Fruit fly (Drosophila melanogaster): ENCODE results near the gene CG8925.

Gene CG8925

dm6 chr3R:16220854-16221253, 49.1 kb downstream of the CG8925 start:
- TF ChIP-seq CG1621 (tag; optimal IDR thresholded peaks at IDR 0.05) (no peak), CG6854 (GFP tag; optimal IDR thresholded peaks at IDR 0.05) (no peak), achi (GFP tag; optimal IDR thresholded peaks at IDR 0.05) (no peak), Ets21C (GFP tag; optimal IDR thresholded peaks at IDR 0.05) (no peak), net (GFP tag; optimal IDR thresholded peaks at IDR 0.05) (no peak), CG10669 (GFP tag; optimal IDR thresholded peaks at IDR 0.05) (no peak), CG32006 (GFP tag; optimal IDR thresholded peaks at IDR 0.05) (no peak), acj6 (GFP tag; optimal IDR thresholded peaks at IDR 0.05) (no peak), CG31627 (GFP tag; optimal IDR thresholded peaks at IDR 0.05) (no peak), lz (GFP tag; optimal IDR thresholded peaks at IDR 0.05) (no peak), CG11762 (GFP tag; optimal IDR thresholded peaks at IDR 0.05; ENCODE audit: insufficient read depth) (no peak), fd85E (GFP tag; optimal IDR thresholded peaks at IDR 0.05) (no peak)

dm6 chr3R:16221359-16222299, 49.8 kb downstream of the CG8925 start:
- TF ChIP-seq dac (GFP tag; optimal IDR thresholded peaks at IDR 0.05) (peak; percentile 89), fkh (GFP tag; optimal IDR thresholded peaks at IDR 0.05) (peak; percentile 62), pdm3 (GFP tag; optimal IDR thresholded peaks at IDR 0.05) (peak; percentile 39), Blimp-1 (GFP tag; optimal IDR thresholded peaks at IDR 0.05) (peak; percentile 79), CG16779 (tag; optimal IDR thresholded peaks at IDR 0.05) (peak; percentile 88), cyc (GFP tag; optimal IDR thresholded peaks at IDR 0.05) (peak; percentile 43), dsx (GFP tag; optimal IDR thresholded peaks at IDR 0.05; ENCODE audit: poor library complexity, severe bottlenecking) (peak; percentile 83), Eip93F (GFP tag; optimal IDR thresholded peaks at IDR 0.05) (peak; percentile 51), Eip75B (GFP tag; optimal IDR thresholded peaks at IDR 0.05) (peak; percentile 63), CG11762 (GFP tag; optimal IDR thresholded peaks at IDR 0.05; ENCODE audit: insufficient read depth) (peak; percentile 66), salr (GFP tag; optimal IDR thresholded peaks at IDR 0.05) (peak in 1 of 2 experiments; percentile 99), Gug (GFP tag; IDR thresholded peaks at IDR 0.05) (peak; percentile 42; the same call in 1 of the 2 replicates), Ets21C (GFP tag; optimal IDR thresholded peaks at IDR 0.05) (peak; percentile 7), fd85E (GFP tag; optimal IDR thresholded peaks at IDR 0.05) (no peak), CG6808 (GFP tag; optimal IDR thresholded peaks at IDR 0.05) (peak; percentile 91), CG34406 (GFP tag; optimal IDR thresholded peaks at IDR 0.05) (peak; percentile 88), svp (GFP tag) (peak; percentile 84), CG8119 (GFP tag; IDR thresholded peaks at IDR 0.05) (peak; percentile 83), CG9139 (GFP tag; optimal IDR thresholded peaks at IDR 0.05) (peak; percentile 54), net (GFP tag; optimal IDR thresholded peaks at IDR 0.05) (peak; percentile 82), Hr4 (GFP tag; optimal IDR thresholded peaks at IDR 0.05) (peak; percentile 85), CG6276 (GFP tag; optimal IDR thresholded peaks at IDR 0.05) (peak; percentile 97), CG1621 (tag; optimal IDR thresholded peaks at IDR 0.05) (no peak), CG31627 (GFP tag; optimal IDR thresholded peaks at IDR 0.05) (peak; percentile 37), Sox15 (GFP tag; optimal IDR thresholded peaks at IDR 0.05) (peak; percentile 81), CG10669 (GFP tag; optimal IDR thresholded peaks at IDR 0.05) (peak; percentile 61), CG8632 (GFP tag; optimal IDR thresholded peaks at IDR 0.05) (peak; percentile 86), ss (GFP tag; optimal IDR thresholded peaks at IDR 0.05) (peak; percentile 81 to 89), OdsH (GFP tag; optimal IDR thresholded peaks at IDR 0.05) (peak; percentile 81), eg (GFP tag; IDR thresholded peaks at IDR 0.05) (peak; percentile 72; the same call in 2 of the 3 replicates), CG7368 (GFP tag; optimal IDR thresholded peaks at IDR 0.05) (no peak), CG6792 (GFP tag; optimal IDR thresholded peaks at IDR 0.05) (peak; percentile 82), fd59A (GFP tag; optimal IDR thresholded peaks at IDR 0.05) (peak; percentile 76), Ets96B (tag; optimal IDR thresholded peaks at IDR 0.05) (peak; percentile 84), CG6163 (GFP tag; IDR thresholded peaks at IDR 0.05) (peak; percentile 43; the same call in 2 of the 3 replicates), acj6 (GFP tag; optimal IDR thresholded peaks at IDR 0.05) (peak; percentile 87), CG4318 (GFP tag; optimal IDR thresholded peaks at IDR 0.05) (peak; percentile 98), CG15336 (GFP tag; IDR thresholded peaks at IDR 0.05) (peak; percentile 71), Met (GFP tag; optimal IDR thresholded peaks at IDR 0.05) (peak; percentile 70), Hr39 (GFP tag; optimal IDR thresholded peaks at IDR 0.05) (peak; percentile 37), Sox14 (GFP tag; optimal IDR thresholded peaks at IDR 0.05) (peak; percentile 66), CG11902 (GFP tag; optimal IDR thresholded peaks at IDR 0.05) (peak; percentile 78)
